Worm (Caenorhabditis elegans) whole organism, L3 larva: ENCODE measurements around the gene F59A1.6.

ENCODE experiments used
- R02D3.7 ChIP-seq: fragments of 150-350 bp; optimal IDR thresholded peaks from 2 replicates; lab custom pipeline; 2014; ENCODE audit warnings: missing biosample characterization, missing genetic modification characterization
- aly-2 ChIP-seq: fragments of 150-350 bp; optimal IDR thresholded peaks from 2 replicates; lab custom pipeline; 2014; ENCODE audit warnings: missing biosample characterization, missing genetic modification characterization
- ama-1 ChIP-seq: fragments of 150-350 bp; optimal IDR thresholded peaks from 2 replicates; lab custom pipeline; 2018
- ceh-16 ChIP-seq: sonication (generic microtip); optimal IDR thresholded peaks from 2 replicates; lab custom pipeline; 2017; ENCODE audit warnings: missing biosample characterization, missing genetic modification characterization
- ceh-28 ChIP-seq: fragments of 150-350 bp; optimal IDR thresholded peaks from 2 replicates; lab custom pipeline; 2014; ENCODE audit warnings: missing biosample characterization, missing genetic modification reagents, missing genetic modification characterization
- ceh-9 ChIP-seq: sonication (generic microtip); optimal IDR thresholded peaks from 2 replicates; lab custom pipeline; 2018; ENCODE audit warnings: missing biosample characterization, missing genetic modification characterization
- daf-12 ChIP-seq: fragments of 150-350 bp; optimal IDR thresholded peaks from 2 replicates; lab custom pipeline; 2014; ENCODE audit warnings: missing biosample characterization, missing genetic modification reagents, missing genetic modification characterization
- egl-27 ChIP-seq: sonication (generic microtip); optimal IDR thresholded peaks from 4 replicates; lab custom pipeline; 2017; ENCODE audit warnings: missing biosample characterization, missing genetic modification reagents, missing genetic modification characterization
- egl-5 ChIP-seq: fragments of 150-350 bp; optimal IDR thresholded peaks from 2 replicates; lab custom pipeline; 2017; ENCODE audit warnings: missing biosample characterization, missing genetic modification reagents, missing genetic modification characterization, inconsistent platforms
- elt-1 ChIP-seq: fragments of 150-350 bp; optimal IDR thresholded peaks from 2 replicates; lab custom pipeline; 2014; ENCODE audit warnings: missing biosample characterization, missing genetic modification characterization
- elt-2 ChIP-seq: sonication (generic microtip); optimal IDR thresholded peaks from 2 replicates; lab custom pipeline; 2016; ENCODE audit warnings: missing genetic modification reagents, mild to moderate bottlenecking, missing genetic modification characterization, missing compliant biosample characterization
- elt-3 ChIP-seq, 3 experiments: fragments of 150-350 bp in 1 of 3; sonication (generic microtip) in 2 of 3; optimal IDR thresholded peaks; 2 replicates in 2 of 3; 4 replicates in 1 of 3; lab custom pipeline; 2014 to 2017; ENCODE audit warnings: missing biosample characterization in 3 of 3, missing genetic modification characterization in 3 of 3
- eor-1 ChIP-seq, 2 experiments: fragments of 150-350 bp; optimal IDR thresholded peaks; 2 replicates each; lab custom pipeline; 2014 to 2018; ENCODE audit warnings: missing biosample characterization in 2 of 2, missing genetic modification characterization in 2 of 2
- fkh-10 ChIP-seq: sonication (generic microtip); optimal IDR thresholded peaks from 2 replicates; lab custom pipeline; 2017; ENCODE audit warnings: missing biosample characterization, missing genetic modification reagents, missing genetic modification characterization
- hmg-11 ChIP-seq: sonication (generic microtip); optimal IDR thresholded peaks from 2 replicates; lab custom pipeline; 2016; ENCODE audit warnings: missing genetic modification characterization, missing compliant biosample characterization
- jun-1 ChIP-seq: fragments of 150-350 bp; optimal IDR thresholded peaks from 2 replicates; lab custom pipeline; 2014; ENCODE audit warnings: missing biosample characterization, missing genetic modification reagents, missing genetic modification characterization
- lin-15B ChIP-seq: fragments of 150-350 bp; optimal IDR thresholded peaks from 2 replicates; lab custom pipeline; 2014; ENCODE audit warnings: missing biosample characterization, missing genetic modification characterization
- lin-39 ChIP-seq: fragments of 150-350 bp; optimal IDR thresholded peaks from 2 replicates; lab custom pipeline; 2018; ENCODE audit warnings: missing biosample characterization, missing genetic modification reagents, missing genetic modification characterization
- lsy-12 ChIP-seq: sonication (generic microtip); optimal IDR thresholded peaks from 2 replicates; lab custom pipeline; 2016; ENCODE audit warnings: mild to moderate bottlenecking, missing genetic modification characterization, missing compliant biosample characterization
- mdl-1 ChIP-seq: fragments of 150-350 bp; optimal IDR thresholded peaks from 2 replicates; lab custom pipeline; 2014; ENCODE audit warnings: missing biosample characterization, missing genetic modification characterization
- mml-1 ChIP-seq: fragments of 150-350 bp; sonication (generic microtip); optimal IDR thresholded peaks from 3 replicates; lab custom pipeline; 2014; ENCODE audit warnings: missing biosample characterization, missing genetic modification characterization
- nfya-1 ChIP-seq: sonication (generic microtip); optimal IDR thresholded peaks from 2 replicates; lab custom pipeline; 2017; ENCODE audit warnings: missing genetic modification characterization, mild to moderate bottlenecking, missing compliant biosample characterization, antibody characterized with exemption, moderate library complexity; ENCODE audit not compliant: insufficient read depth
- nhr-12 ChIP-seq: fragments of 150-350 bp; optimal IDR thresholded peaks from 2 replicates; lab custom pipeline; 2014; ENCODE audit warnings: missing biosample characterization, missing genetic modification characterization
- nhr-23 ChIP-seq: fragments of 150-350 bp; optimal IDR thresholded peaks from 2 replicates; lab custom pipeline; 2014; ENCODE audit warnings: missing biosample characterization, missing genetic modification reagents, missing genetic modification characterization
- nhr-28 ChIP-seq: fragments of 150-350 bp; optimal IDR thresholded peaks from 2 replicates; lab custom pipeline; 2014; ENCODE audit warnings: missing biosample characterization, missing genetic modification characterization
- nhr-43 ChIP-seq: sonication (generic microtip); optimal IDR thresholded peaks from 2 replicates; lab custom pipeline; 2016; ENCODE audit warnings: mild to moderate bottlenecking, missing genetic modification characterization, missing compliant biosample characterization; ENCODE audit not compliant: poor library complexity, severe bottlenecking
- nhr-77 ChIP-seq: fragments of 150-350 bp; optimal IDR thresholded peaks from 2 replicates; lab custom pipeline; 2014; ENCODE audit warnings: missing biosample characterization, missing genetic modification characterization
- pha-4 ChIP-seq: fragments of 150-350 bp; optimal IDR thresholded peaks from 2 replicates; lab custom pipeline; 2014; ENCODE audit warnings: missing biosample characterization, missing genetic modification reagents, missing genetic modification characterization
- pqm-1 ChIP-seq: fragments of 150-350 bp; optimal IDR thresholded peaks from 2 replicates; lab custom pipeline; 2017; ENCODE audit warnings: missing biosample characterization, missing genetic modification characterization, inconsistent platforms
- sea-2 ChIP-seq: fragments of 150-350 bp; sonication (generic microtip); optimal IDR thresholded peaks from 4 replicates; lab custom pipeline; 2014; ENCODE audit warnings: missing biosample characterization, missing genetic modification reagents, missing genetic modification characterization
- skn-1 ChIP-seq: fragments of 150-350 bp; optimal IDR thresholded peaks from 2 replicates; lab custom pipeline; 2014; ENCODE audit warnings: missing biosample characterization, missing genetic modification characterization
- snpc-4 ChIP-seq: fragments of 150-350 bp; optimal IDR thresholded peaks from 2 replicates; lab custom pipeline; 2014; ENCODE audit warnings: missing biosample characterization, missing genetic modification characterization
- tbx-2 ChIP-seq: sonication (generic microtip); optimal IDR thresholded peaks from 2 replicates; lab custom pipeline; 2016; ENCODE audit warnings: mild to moderate bottlenecking, missing genetic modification characterization, missing compliant biosample characterization
- unc-39 ChIP-seq: sonication (generic microtip); optimal IDR thresholded peaks from 4 replicates; lab custom pipeline; 2017; ENCODE audit warnings: missing biosample characterization, missing genetic modification characterization
- unc-62 ChIP-seq: fragments of 150-350 bp; sonication (generic microtip); optimal IDR thresholded peaks from 4 replicates; lab custom pipeline; 2014; ENCODE audit warnings: missing biosample characterization, missing genetic modification reagents, missing genetic modification characterization
- zag-1 ChIP-seq: fragments of 150-350 bp; optimal IDR thresholded peaks from 2 replicates; lab custom pipeline; 2014; ENCODE audit warnings: missing biosample characterization, missing genetic modification characterization
- ztf-11 ChIP-seq: fragments of 150-350 bp; optimal IDR thresholded peaks from 2 replicates; lab custom pipeline; 2014; ENCODE audit warnings: missing biosample characterization, missing genetic modification characterization
- ztf-4 ChIP-seq: fragments of 150-350 bp; optimal IDR thresholded peaks from 2 replicates; lab custom pipeline; 2014; ENCODE audit warnings: missing biosample characterization, missing genetic modification characterization

Gene F59A1.6

ce11 chrV:17668531-17668930 is 16.4 kb upstream of the F59A1.6 start, which contains the start of gene str-89:
Gene str-89, plus strand, starts transcription at chrV:17668831.
- TF ChIP-seq elt-2 (tag; lab: Kevin White, UChicago) (no peak), egl-27 (tag; lab: Kevin White, UChicago) (no peak), mml-1 (tag; lab: Kevin White, UChicago) (no peak), nhr-12 (tag; lab: Kevin White, UChicago) (no peak), ama-1 (no peak), lin-15B (no peak), zag-1 (no peak), nfya-1 (no peak), unc-39 (tag; lab: Kevin White, UChicago) (no peak)

DNA sequence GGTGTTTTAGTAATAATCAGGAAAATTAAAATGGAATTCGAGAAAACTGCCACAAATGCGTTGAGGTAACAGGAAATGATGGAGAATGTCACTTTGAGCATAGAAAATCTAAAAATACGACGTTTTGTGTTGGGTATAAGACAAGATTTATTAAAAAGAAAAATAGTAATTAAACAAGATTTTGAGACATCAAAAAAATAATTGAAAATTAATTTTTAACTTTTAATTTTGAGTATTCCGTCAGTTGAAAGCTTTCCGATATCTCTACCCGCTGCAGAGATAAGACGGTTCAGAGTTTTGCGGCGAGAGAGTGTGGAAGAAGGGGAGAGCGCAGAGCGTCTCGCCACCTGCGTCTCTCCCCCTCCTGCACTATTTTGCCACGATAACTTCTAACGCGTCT is 11.6 kb upstream of the F59A1.6 start, which contains the start of gene str-93:
str-93 (minus strand) TSS at position 101 of the 400 bp plus-strand sequence.
- TF ChIP-seq ceh-28 (no peak), fkh-10 (GFP tag; lab: Kevin White, UChicago) (no peak), lsy-12 (tag; lab: Kevin White, UChicago) (no peak), nhr-23 (tag; lab: Kevin White, UChicago) (no peak), nhr-77 (tag; lab: Kevin White, UChicago) (no peak), pha-4 (no peak), nhr-43 (tag; lab: Kevin White, UChicago) (no peak)

DNA sequence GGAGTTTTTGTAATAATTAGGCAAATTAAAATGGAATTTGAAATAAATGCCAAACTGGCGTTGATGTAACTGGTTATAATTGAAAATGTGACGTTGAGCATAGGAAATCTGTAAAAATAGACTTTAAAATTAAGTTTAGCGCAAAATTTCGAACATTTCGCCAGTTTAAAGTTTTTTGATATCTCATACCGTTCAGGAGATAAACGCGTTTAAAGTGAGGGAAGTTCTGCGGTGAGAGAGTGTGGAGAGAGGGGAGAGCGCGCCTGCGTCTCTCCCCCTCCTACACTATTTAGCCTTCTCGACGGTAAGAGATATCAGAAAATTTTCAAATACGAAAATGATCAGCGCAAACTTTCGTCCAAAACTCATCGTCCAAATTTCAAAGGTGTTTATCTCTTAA is 8.4 kb upstream of the F59A1.6 start, which contains the start of gene str-92:
str-92 (minus strand) TSS at position 101 of the 400 bp plus-strand sequence.
- TF ChIP-seq lin-15B (no peak), ztf-4 (tag; lab: Kevin White, UChicago) (no peak), aly-2 (tag; lab: Kevin White, UChicago) (no peak)
- TF ChIP-seq, all 47 proteins: peak for 0

DNA sequence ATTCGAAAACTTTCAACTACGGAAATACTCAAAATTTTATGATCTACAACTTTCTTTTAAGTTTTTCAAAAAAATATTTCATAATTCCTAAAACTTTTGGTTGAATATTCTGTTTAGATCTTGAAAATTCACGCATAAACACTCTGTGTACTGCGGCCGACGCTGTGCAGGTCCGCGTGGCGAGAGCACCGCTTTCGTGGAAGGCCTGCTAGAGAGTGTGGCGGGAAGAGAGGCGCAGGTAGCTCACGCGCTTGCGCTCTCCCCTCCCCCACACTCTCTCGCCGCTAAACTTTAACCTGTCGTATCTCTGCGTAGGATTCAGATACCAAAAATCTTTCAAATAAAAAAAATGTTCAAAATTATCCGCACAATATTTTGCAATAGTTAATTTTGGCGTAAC is 1.7 kb upstream of the F59A1.6 start:
- no peak for TF ChIP-seq mdl-1 (tag; lab: Kevin White, UChicago)
- TF ChIP-seq mml-1 (tag; lab: Kevin White, UChicago) = no peak
- TF ChIP-seq tbx-2 (tag; lab: Kevin White, UChicago) = no peak
- no peak for TF ChIP-seq ama-1
- no peak for TF ChIP-seq pqm-1 (tag; lab: Kevin White, UChicago)
- no peak for TF ChIP-seq nhr-28 (tag; lab: Kevin White, UChicago)
- no peak for TF ChIP-seq zag-1
- TF ChIP-seq snpc-4 (tag; lab: Kevin White, UChicago) = no peak
- TF ChIP-seq pha-4 = no peak
- no peak for TF ChIP-seq hmg-11
- no peak for TF ChIP-seq jun-1 (tag; lab: Kevin White, UChicago)

ce11 chrV:17683763-17684162 is 1.2 kb upstream of the F59A1.6 start, which contains the start of gene F59A1.15:
Gene F59A1.15, minus strand, starts transcription at chrV:17683863.
- no peak for TF ChIP-seq R02D3.7 (tag; lab: Kevin White, UChicago)
- TF ChIP-seq nhr-12 (tag; lab: Kevin White, UChicago) = no peak
- no peak for TF ChIP-seq fkh-10 (GFP tag; lab: Kevin White, UChicago)
- TF ChIP-seq eor-1 (tag; optimal IDR thresholded peaks at IDR 0.05; lab: Kevin White, UChicago) = no peak
- TF ChIP-seq hmg-11 = no peak
- TF ChIP-seq zag-1 = no peak
- TF ChIP-seq ceh-28 = no peak
- no peak for TF ChIP-seq lin-15B
- no peak for TF ChIP-seq egl-5 (tag; lab: Kevin White, UChicago)
- TF ChIP-seq elt-3 (tag; optimal IDR thresholded peaks at IDR 0.05; lab: Kevin White, UChicago) = no peak
- TF ChIP-seq, all 47 proteins: peak for 0

- no peak for TF ChIP-seq snpc-4 (tag; lab: Kevin White, UChicago)
- no peak for TF ChIP-seq daf-12 (tag; lab: Kevin White, UChicago)
- no peak for TF ChIP-seq unc-62 (GFP tag; lab: Kevin White, UChicago)
- TF ChIP-seq elt-1 (tag; lab: Kevin White, UChicago) = no peak
- TF ChIP-seq ztf-11 (tag; lab: Kevin White, UChicago) = no peak
- no peak for TF ChIP-seq lin-39 (tag; lab: Kevin White, UChicago)
- TF ChIP-seq R02D3.7 (tag; lab: Kevin White, UChicago) = no peak
- TF ChIP-seq ceh-28 = no peak
- no peak for TF ChIP-seq sea-2 (GFP tag; lab: Kevin White, UChicago)
- TF ChIP-seq elt-3 (tag; optimal IDR thresholded peaks at IDR 0.05; lab: Kevin White, UChicago) = no peak
- no peak for TF ChIP-seq skn-1 (tag; lab: Kevin White, UChicago)
- TF ChIP-seq ceh-16 (tag; lab: Kevin White, UChicago) = no peak
- no peak for TF ChIP-seq ceh-9 (tag; lab: Kevin White, UChicago)
- TF ChIP-seq aly-2 (tag; lab: Kevin White, UChicago) = no peak
- no peak for TF ChIP-seq tbx-2 (tag; lab: Kevin White, UChicago)
- no peak for TF ChIP-seq nhr-28 (tag; lab: Kevin White, UChicago)
- no peak for TF ChIP-seq eor-1 (tag; optimal IDR thresholded peaks at IDR 0.05; lab: Kevin White, UChicago)
- no peak for TF ChIP-seq elt-2 (tag; lab: Kevin White, UChicago)
Measured at ce11 chrV:17686852-17687251, 1.9 kb downstream of the F59A1.6 start, which contains the start of gene F59A1.18. Gene F59A1.18, minus strand, starts transcription at chrV:17686952.
